Fruit fly (Drosophila melanogaster) whole organism, embryonic: ENCODE data around the gene Ak3.

Source experiments
- Adf1 ChIP-seq: fragments of 200-800 bp; sonication (Bioruptor generic); IDR thresholded peaks from 2 replicates; pipeline ENCODE4 v1.3.6; 2022; ENCODE audit warnings: missing biosample characterization, missing genetic modification characterization
- C15 ChIP-seq: fragments of 200-800 bp; sonication (Bioruptor generic); IDR thresholded peaks from 3 replicates; pipeline ENCODE4 v1.3.6; 2022; ENCODE audit warnings: missing biosample characterization, missing genetic modification characterization
- CG11093 ChIP-seq: fragments of 200-800 bp; sonication (Bioruptor generic); IDR thresholded peaks from 3 replicates; pipeline ENCODE4 v1.3.6; 2022; ENCODE audit warnings: missing biosample characterization, missing genetic modification characterization
- CG12299 ChIP-seq: fragments of 200-800 bp; sonication (Bioruptor generic); optimal IDR thresholded peaks from 2 replicates; lab custom pipeline; 2018; ENCODE audit warnings: missing biosample characterization, mild to moderate bottlenecking, missing genetic modification characterization
- CG13123 ChIP-seq: fragments of 200-800 bp; sonication (Bioruptor generic); optimal IDR thresholded peaks from 2 replicates; lab custom pipeline; 2016; ENCODE audit warnings: missing biosample characterization, missing genetic modification characterization
- CG14860 ChIP-seq: fragments of 200-800 bp; sonication (Bioruptor generic); IDR thresholded peaks from 3 replicates; pipeline ENCODE4 v1.3.6; 2022; ENCODE audit warnings: missing biosample characterization, missing genetic modification characterization; ENCODE audit not compliant: partially characterized antibody
- CG1603 ChIP-seq: fragments of 200-800 bp; sonication (Bioruptor generic); optimal IDR thresholded peaks from 2 replicates; lab custom pipeline; 2019; ENCODE audit warnings: missing biosample characterization, mild to moderate bottlenecking, missing genetic modification characterization, moderate library complexity
- CG16813 ChIP-seq: fragments of 200-800 bp; sonication (Bioruptor generic); IDR thresholded peaks from 3 replicates; pipeline ENCODE4 v1.3.6; 2022; ENCODE audit warnings: missing biosample characterization, missing genetic modification characterization; ENCODE audit not compliant: partially characterized antibody
- CG17568 ChIP-seq: fragments of 200-800 bp; sonication (Bioruptor generic); optimal IDR thresholded peaks from 2 replicates; lab custom pipeline; 2018; ENCODE audit warnings: missing biosample characterization, mild to moderate bottlenecking, missing genetic modification characterization, moderate library complexity
- CG2129 ChIP-seq: fragments of 200-800 bp; sonication (Bioruptor generic); IDR thresholded peaks from 2 replicates; pipeline ENCODE4 v1.3.6; 2022; ENCODE audit warnings: missing biosample characterization, missing genetic modification characterization; ENCODE audit not compliant: partially characterized antibody
- CG33557 ChIP-seq: fragments of 200-800 bp; sonication (Bioruptor generic); optimal IDR thresholded peaks from 2 replicates; lab custom pipeline; 2019; ENCODE audit warnings: missing biosample characterization, mild to moderate bottlenecking, missing genetic modification characterization, moderate library complexity
- CG3407 ChIP-seq: fragments of 200-800 bp; sonication (Bioruptor generic); optimal IDR thresholded peaks from 2 replicates; lab custom pipeline; 2018; ENCODE audit warnings: missing biosample characterization, mild to moderate bottlenecking, missing genetic modification characterization
- CG3995 ChIP-seq: fragments of 200-800 bp; sonication (Bioruptor generic); optimal IDR thresholded peaks from 3 replicates; lab custom pipeline; 2016; ENCODE audit warnings: missing biosample characterization, missing genetic modification characterization
- CG42726 ChIP-seq: fragments of 200-800 bp; sonication (Bioruptor generic); IDR thresholded peaks from 2 replicates; pipeline ENCODE4 v1.3.6; 2022; ENCODE audit warnings: missing biosample characterization, missing genetic modification characterization; ENCODE audit not compliant: partially characterized antibody
- CG5180 ChIP-seq: fragments of 200-800 bp; sonication (Bioruptor generic); optimal IDR thresholded peaks from 3 replicates; lab custom pipeline; 2017; ENCODE audit warnings: missing biosample characterization, missing genetic modification characterization, mild to moderate bottlenecking, moderate library complexity, missing genetic modification reagents
- CG6272 ChIP-seq: fragments of 200-800 bp; sonication (Bioruptor generic); IDR thresholded peaks from 2 replicates; pipeline ENCODE4 v1.3.6; 2022; ENCODE audit warnings: missing biosample characterization, missing genetic modification characterization
- CG6791 ChIP-seq: fragments of 200-800 bp; sonication (Bioruptor generic); IDR thresholded peaks from 3 replicates; pipeline ENCODE4 v1.3.6; 2022; ENCODE audit warnings: missing biosample characterization, missing genetic modification characterization; ENCODE audit not compliant: partially characterized antibody
- CG7987 ChIP-seq: fragments of 200-800 bp; sonication (Bioruptor generic); optimal IDR thresholded peaks from 2 replicates; lab custom pipeline; 2018; ENCODE audit warnings: missing biosample characterization, mild to moderate bottlenecking, missing genetic modification characterization, moderate library complexity
- CG8290 ChIP-seq, 3 experiments: fragments of 200-800 bp; sonication (Bioruptor generic); optimal IDR thresholded peaks; 2 replicates each; lab custom pipeline; 2016 to 2019; ENCODE audit warnings: missing biosample characterization in 3 of 3, missing genetic modification characterization in 3 of 3, mild to moderate bottlenecking in 2 of 3, moderate library complexity in 1 of 3
- CG8924 ChIP-seq: fragments of 200-800 bp; optimal IDR thresholded peaks from 3 replicates; lab custom pipeline; 2019; ENCODE audit warnings: missing biosample characterization, mild to moderate bottlenecking, missing genetic modification characterization, moderate library complexity
- CTCF ChIP-seq: fragments of 200-800 bp; sonication (Bioruptor generic); optimal IDR thresholded peaks from 2 replicates; lab custom pipeline; 2017; ENCODE audit warnings: missing biosample characterization, mild to moderate bottlenecking, missing genetic modification characterization, moderate library complexity
- CrebB ChIP-seq: fragments of 200-800 bp; sonication (Bioruptor generic); optimal IDR thresholded peaks from 3 replicates; lab custom pipeline; 2018; ENCODE audit warnings: missing biosample characterization, mild to moderate bottlenecking, missing genetic modification characterization
- D19B ChIP-seq: fragments of 200-800 bp; sonication (Bioruptor generic); optimal IDR thresholded peaks from 2 replicates; lab custom pipeline; 2017; ENCODE audit warnings: missing biosample characterization, mild to moderate bottlenecking, missing genetic modification characterization
- Dad ChIP-seq: fragments of 200-800 bp; sonication (Bioruptor generic); optimal IDR thresholded peaks from 3 replicates; lab custom pipeline; 2016; ENCODE audit warnings: missing biosample characterization, missing genetic modification characterization
- Deaf1 ChIP-seq: fragments of 200-800 bp; optimal IDR thresholded peaks from 3 replicates; lab custom pipeline; 2019; ENCODE audit warnings: missing biosample characterization, mild to moderate bottlenecking, missing genetic modification characterization, moderate library complexity
- Fer1 ChIP-seq: fragments of 200-800 bp; sonication (Bioruptor generic); optimal IDR thresholded peaks from 2 replicates; lab custom pipeline; 2017; ENCODE audit warnings: missing biosample characterization, mild to moderate bottlenecking, missing genetic modification characterization
- Fer2 ChIP-seq: fragments of 200-800 bp; sonication (Bioruptor generic); optimal IDR thresholded peaks from 2 replicates; lab custom pipeline; 2018; ENCODE audit warnings: missing biosample characterization, mild to moderate bottlenecking, missing genetic modification characterization, moderate library complexity
- HLHmδ ChIP-seq: fragments of 200-800 bp; sonication (Bioruptor generic); optimal IDR thresholded peaks from 2 replicates; lab custom pipeline; 2018; ENCODE audit warnings: missing biosample characterization, mild to moderate bottlenecking, missing genetic modification characterization, moderate library complexity
- Kr ChIP-seq: fragments of 200-800 bp; sonication (Bioruptor generic); optimal IDR thresholded peaks from 2 replicates; lab custom pipeline; 2017; ENCODE audit warnings: missing biosample characterization, mild to moderate bottlenecking, missing genetic modification characterization
- Mad ChIP-seq: fragments of 200-800 bp; sonication (Bioruptor generic); optimal IDR thresholded peaks from 2 replicates; lab custom pipeline; 2016; ENCODE audit warnings: missing biosample characterization, missing genetic modification characterization
- Med ChIP-seq: fragments of 200-800 bp; sonication (Bioruptor generic); peaks from one replicate; lab custom pipeline; 2016; ENCODE audit warnings: missing biosample characterization, missing genetic modification characterization, mild to moderate bottlenecking, inconsistent platforms, moderate library complexity
- Meics ChIP-seq: fragments of 200-800 bp; sonication (Bioruptor generic); optimal IDR thresholded peaks from 2 replicates; lab custom pipeline; 2017; ENCODE audit warnings: missing biosample characterization, mild to moderate bottlenecking, missing genetic modification characterization
- Nf-YA ChIP-seq: fragments of 200-800 bp; sonication (Bioruptor generic); IDR thresholded peaks from 2 replicates; pipeline ENCODE4 v1.3.6; 2022; ENCODE audit warnings: missing biosample characterization, missing genetic modification characterization
- al ChIP-seq: fragments of 200-800 bp; sonication (Bioruptor generic); IDR thresholded peaks from 2 replicates; pipeline ENCODE4 v1.3.6; 2022; ENCODE audit warnings: missing biosample characterization, missing genetic modification characterization
- bigmax ChIP-seq: fragments of 200-800 bp; sonication (Bioruptor generic); optimal IDR thresholded peaks from 2 replicates; lab custom pipeline; 2018; ENCODE audit warnings: missing biosample characterization, mild to moderate bottlenecking, missing genetic modification characterization
- da ChIP-seq: fragments of 200-800 bp; sonication (Bioruptor generic); optimal IDR thresholded peaks from 2 replicates; lab custom pipeline; 2016; ENCODE audit warnings: missing biosample characterization, missing genetic modification characterization
- dmrt99B ChIP-seq: fragments of 200-800 bp; sonication (Bioruptor generic); optimal IDR thresholded peaks from 2 replicates; lab custom pipeline; 2018; ENCODE audit warnings: missing biosample characterization, mild to moderate bottlenecking, missing genetic modification characterization, moderate library complexity
- fu2 ChIP-seq: fragments of 200-800 bp; sonication (Bioruptor generic); optimal IDR thresholded peaks from 2 replicates; lab custom pipeline; 2016; ENCODE audit warnings: missing biosample characterization, missing genetic modification characterization
- kni ChIP-seq: fragments of 200-800 bp; sonication (Bioruptor generic); optimal IDR thresholded peaks from 3 replicates; lab custom pipeline; 2017; ENCODE audit warnings: mild to moderate bottlenecking, missing biosample characterization, missing genetic modification reagents, missing genetic modification characterization
- lbe ChIP-seq: fragments of 200-800 bp; sonication (Bioruptor generic); optimal IDR thresholded peaks from 2 replicates; lab custom pipeline; 2016; ENCODE audit warnings: missing biosample characterization, mild to moderate bottlenecking, missing genetic modification characterization
- nerfin-1 ChIP-seq: fragments of 200-800 bp; sonication (Bioruptor generic); optimal IDR thresholded peaks from 3 replicates; lab custom pipeline; 2019; ENCODE audit warnings: missing biosample characterization, mild to moderate bottlenecking, missing genetic modification characterization, moderate library complexity
- ranshi ChIP-seq: fragments of 200-800 bp; sonication (Bioruptor generic); IDR thresholded peaks from 2 replicates; pipeline ENCODE4 v1.3.6; 2022; ENCODE audit warnings: missing biosample characterization, missing genetic modification characterization
- ro ChIP-seq: fragments of 200-800 bp; sonication (Bioruptor generic); IDR thresholded peaks from 2 replicates; pipeline ENCODE4 v1.3.6; 2022; ENCODE audit warnings: missing biosample characterization, missing genetic modification characterization
- salm ChIP-seq: fragments of 200-800 bp; sonication (Bioruptor generic); optimal IDR thresholded peaks from 2 replicates; lab custom pipeline; 2018; ENCODE audit warnings: missing biosample characterization, mild to moderate bottlenecking, missing genetic modification characterization
- sens-2 ChIP-seq: fragments of 200-800 bp; sonication (Bioruptor generic); IDR thresholded peaks from 2 replicates; pipeline ENCODE4 v1.3.6; 2022; ENCODE audit warnings: missing biosample characterization, missing genetic modification characterization
- slou ChIP-seq: fragments of 200-800 bp; sonication (Bioruptor generic); optimal IDR thresholded peaks from 3 replicates; lab custom pipeline; 2016; ENCODE audit warnings: missing biosample characterization, missing genetic modification characterization
- tin ChIP-seq: fragments of 200-800 bp; sonication (Bioruptor generic); optimal IDR thresholded peaks from 3 replicates; lab custom pipeline; 2016; ENCODE audit warnings: missing biosample characterization, missing genetic modification characterization
- unc-4 ChIP-seq: fragments of 200-800 bp; sonication (Bioruptor generic); IDR thresholded peaks from 2 replicates; pipeline ENCODE4 v1.3.6; 2022; ENCODE audit warnings: missing biosample characterization, missing genetic modification characterization; ENCODE audit not compliant: partially characterized antibody

Gene Ak3

DNA sequence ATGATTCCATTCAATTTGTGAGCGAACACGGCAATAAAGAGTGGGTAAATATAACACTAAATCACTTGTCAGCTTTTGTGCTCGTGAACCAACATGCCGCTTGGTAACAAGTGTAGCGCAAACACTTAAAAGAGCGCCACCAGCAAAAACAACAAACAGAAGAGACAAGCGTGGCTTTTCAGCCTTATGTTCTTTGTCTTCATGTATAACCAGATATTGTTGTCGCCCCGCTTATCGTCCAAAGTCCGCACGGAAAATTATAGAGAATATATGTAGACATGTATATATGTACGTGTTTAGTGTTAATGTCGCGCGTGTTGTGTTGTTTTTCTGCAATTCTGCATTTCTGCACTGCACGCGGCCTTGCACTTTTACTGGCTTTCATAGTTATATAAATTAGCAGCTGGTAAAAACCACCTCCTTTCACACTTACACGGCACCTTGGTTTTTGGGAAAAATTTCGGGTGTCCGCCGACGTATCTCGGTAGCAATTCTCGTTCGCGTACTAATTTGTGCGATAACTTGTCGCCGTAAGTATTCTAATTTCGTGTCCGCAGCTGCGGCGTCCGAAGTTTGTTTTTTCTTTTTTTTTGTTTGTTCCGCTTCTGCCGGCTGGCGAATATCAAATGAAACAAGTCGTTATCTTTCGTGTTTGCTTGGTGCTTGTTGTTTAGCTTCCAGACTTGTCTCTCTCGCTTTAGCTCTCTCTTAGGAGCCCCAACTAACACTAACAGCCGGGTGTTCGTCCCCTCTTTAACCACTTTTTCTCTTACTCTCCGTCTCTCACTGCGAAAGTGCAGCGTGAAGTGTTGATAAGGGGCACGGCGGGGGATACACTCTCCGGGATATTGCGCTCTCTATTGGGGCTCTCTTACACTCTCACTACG is 512 bp downstream of the Ak3 start (continued):
- TF ChIP-seq CG3995 (GFP tag; lab: Kevin White, UChicago): peak; percentile 58
- TF ChIP-seq unc-4 (GFP tag; lab: Robert Waterston, UW): peak; percentile 40; the same call in 1 of the 2 replicates
- TF ChIP-seq CG13123 (GFP tag; lab: Kevin White, UChicago): no peak
- TF ChIP-seq sens-2: no peak
- TF ChIP-seq Adf1 (GFP tag; lab: Robert Waterston, UW): peak; percentile 52; the same call in 1 of the 2 replicates
- no peak for TF ChIP-seq CG17568
- TF ChIP-seq CG42726 (GFP tag; lab: Robert Waterston, UW): no peak
- no peak for TF ChIP-seq tin (GFP tag; lab: Kevin White, UChicago)
- TF ChIP-seq CG14860 (GFP tag; lab: Robert Waterston, UW): no peak
- no peak for TF ChIP-seq CG8290 (GFP tag; optimal IDR thresholded peaks at IDR 0.05; lab: Kevin White, UChicago)
- TF ChIP-seq CG8290 (tag; optimal IDR thresholded peaks at IDR 0.05; lab: Kevin White, UChicago): peak in 1 of 2 experiments; percentile 65
- no peak for TF ChIP-seq salm (tag; lab: Kevin White, UChicago)
- no peak for TF ChIP-seq CG12299 (tag; lab: Kevin White, UChicago)
- TF ChIP-seq CG3407 (GFP tag; lab: Kevin White, UChicago): no peak
- TF ChIP-seq lbe (GFP tag; lab: Kevin White, UChicago): peak; percentile 57
- TF ChIP-seq CrebB (tag; lab: Kevin White, UChicago): peak; percentile 42
- TF ChIP-seq CG6791 (GFP tag; lab: Robert Waterston, UW): no peak
- no peak for TF ChIP-seq CG6272 (GFP tag; lab: Robert Waterston, UW)
- no peak for TF ChIP-seq da (GFP tag; lab: Kevin White, UChicago)
- no peak for TF ChIP-seq fu2 (GFP tag; lab: Kevin White, UChicago)
- TF ChIP-seq Fer2: peak; percentile 34
- peak; percentile 79 for TF ChIP-seq HLHmδ (GFP tag; lab: Kevin White, UChicago)
- peak; percentile 33 for TF ChIP-seq CG1603 (tag; lab: Kevin White, UChicago)
- no peak for TF ChIP-seq CG33557 (GFP tag; lab: Kevin White, UChicago)
- TF ChIP-seq dmrt99B (tag; lab: Kevin White, UChicago): peak; percentile 30
- no peak for TF ChIP-seq CG16813 (GFP tag; lab: Robert Waterston, UW)
- no peak for TF ChIP-seq CTCF (GFP tag; lab: Kevin White, UChicago)
- TF ChIP-seq al (GFP tag; lab: Robert Waterston, UW): no peak
- peak; percentile 76 for TF ChIP-seq CG7987 (GFP tag; lab: Kevin White, UChicago)
- no peak for TF ChIP-seq CG2129 (GFP tag; lab: Robert Waterston, UW)
- peak; percentile 90 for TF ChIP-seq Med (GFP tag; lab: Kevin White, UChicago)
- TF ChIP-seq CG5180 (GFP tag; lab: Kevin White, UChicago): no peak
- TF ChIP-seq CG11093 (GFP tag; lab: Robert Waterston, UW): no peak
- peak; percentile 48 for TF ChIP-seq Fer1 (GFP tag; lab: Kevin White, UChicago)
- no peak for TF ChIP-seq Mad (GFP tag; lab: Kevin White, UChicago)
- no peak for TF ChIP-seq Kr (GFP tag; lab: Kevin White, UChicago)
- TF ChIP-seq Deaf1: peak; percentile 61
- TF ChIP-seq Meics (GFP tag; lab: Kevin White, UChicago): peak; percentile 31
- no peak for TF ChIP-seq nerfin-1
- no peak for TF ChIP-seq Dad
- no peak for TF ChIP-seq ro
- TF ChIP-seq C15 (GFP tag; lab: Robert Waterston, UW): no peak; the same call in 2 of the 3 replicates
- no peak for TF ChIP-seq slou
- TF ChIP-seq bigmax (GFP tag; lab: Kevin White, UChicago): no peak
- no peak for TF ChIP-seq CG8924 (tag; lab: Kevin White, UChicago)
- TF ChIP-seq kni (GFP tag; lab: Kevin White, UChicago): peak; percentile 23
- peak; percentile 44 for TF ChIP-seq D19B (GFP tag; lab: Kevin White, UChicago)
- no peak; the same call in 1 of the 2 replicates for TF ChIP-seq ranshi (GFP tag; lab: Robert Waterston, UW)
- TF ChIP-seq Nf-YA (GFP tag; lab: Robert Waterston, UW): no peak
